Worm (Caenorhabditis elegans) whole organism, L1 larva: ENCODE results near the gene srt-39.
A peak's percentile ranks its signal among the peaks of the same experiment; 100 is the strongest.

Experiments
- C04F5.9 ChIP-seq: sonication (generic microtip); optimal IDR thresholded peaks from 2 replicates; lab custom pipeline; 2016; ENCODE audit warnings: missing genetic modification characterization, missing compliant biosample characterization
- C16A3.4 ChIP-seq: fragments of 150-350 bp; optimal IDR thresholded peaks from 2 replicates; lab custom pipeline; 2014; ENCODE audit warnings: missing biosample characterization, missing genetic modification characterization
- F16B12.6 ChIP-seq: fragments of 150-350 bp; optimal IDR thresholded peaks from 2 replicates; lab custom pipeline; 2014; ENCODE audit warnings: missing biosample characterization, missing genetic modification characterization
- Y116A8C.19 ChIP-seq: sonication (generic microtip); optimal IDR thresholded peaks from 2 replicates; lab custom pipeline; 2016; ENCODE audit warnings: missing compliant biosample characterization, missing genetic modification characterization, borderline replicate concordance
- aha-1 ChIP-seq: fragments of 150-350 bp; optimal IDR thresholded peaks from 2 replicates; lab custom pipeline; 2014; ENCODE audit warnings: missing biosample characterization, missing genetic modification characterization
- aly-2 ChIP-seq: fragments of 150-350 bp; optimal IDR thresholded peaks from 2 replicates; lab custom pipeline; 2014; ENCODE audit warnings: missing biosample characterization, missing genetic modification characterization
- ama-1 ChIP-seq: fragments of 150-350 bp; optimal IDR thresholded peaks from 2 replicates; lab custom pipeline; 2014
- blmp-1 ChIP-seq: fragments of 150-350 bp; optimal IDR thresholded peaks from 2 replicates; lab custom pipeline; 2014; ENCODE audit warnings: missing biosample characterization, missing genetic modification characterization
- ceh-63 ChIP-seq: fragments of 200-800 bp; sonication (Bioruptor generic); optimal IDR thresholded peaks from 2 replicates; lab custom pipeline; 2018; ENCODE audit warnings: mild to moderate bottlenecking, missing genetic modification characterization, missing compliant biosample characterization
- ceh-88 ChIP-seq: fragments of 200-800 bp; sonication (Bioruptor generic); IDR thresholded peaks from 2 replicates; pipeline ENCODE4 v1.3.6; 2022; ENCODE audit warnings: missing genetic modification characterization, missing compliant biosample characterization
- ceh-90 ChIP-seq: sonication (generic microtip); optimal IDR thresholded peaks from 2 replicates; lab custom pipeline; 2016; ENCODE audit warnings: missing genetic modification characterization, missing compliant biosample characterization
- ces-1 ChIP-seq: fragments of 150-350 bp; optimal IDR thresholded peaks from 2 replicates; lab custom pipeline; 2014; ENCODE audit warnings: missing biosample characterization, missing genetic modification reagents, missing genetic modification characterization
- dsc-1 ChIP-seq: sonication (generic microtip); optimal IDR thresholded peaks from 2 replicates; lab custom pipeline; 2016; ENCODE audit warnings: mild to moderate bottlenecking, missing genetic modification characterization, missing compliant biosample characterization
- efl-1 ChIP-seq, 4 experiments: fragments of 150-350 bp; optimal IDR thresholded peaks in 3 of 4; peaks in 1 of 4; 1 replicate in 1 of 4; 2 replicates in 3 of 4; lab custom pipeline; 2014; ENCODE audit warnings: missing biosample characterization in 2 of 4, missing genetic modification characterization in 2 of 4, missing genetic modification reagents in 2 of 4
- efl-3 ChIP-seq: fragments of 200-800 bp; sonication (Bioruptor generic); optimal IDR thresholded peaks from 2 replicates; lab custom pipeline; 2018; ENCODE audit warnings: mild to moderate bottlenecking, missing genetic modification characterization, missing compliant biosample characterization
- egl-27 ChIP-seq, 2 experiments: fragments of 150-350 bp in 1 of 2; sonication (generic microtip); optimal IDR thresholded peaks; 3 replicates each; lab custom pipeline; 2017 to 2018; ENCODE audit warnings: missing biosample characterization in 2 of 2, missing genetic modification characterization in 2 of 2, missing genetic modification reagents in 2 of 2
- elt-2 ChIP-seq: sonication (generic microtip); optimal IDR thresholded peaks from 2 replicates; lab custom pipeline; 2016; ENCODE audit warnings: missing genetic modification characterization, mild to moderate bottlenecking, inconsistent platforms, missing compliant biosample characterization, missing genetic modification reagents
- elt-3 ChIP-seq, 6 experiments: fragments of 150-350 bp in 1 of 6; sonication (generic microtip); optimal IDR thresholded peaks; 2 replicates each; lab custom pipeline; 2017 to 2018; ENCODE audit warnings: missing biosample characterization in 6 of 6, missing genetic modification characterization in 6 of 6, inconsistent platforms in 1 of 6
- ets-5 ChIP-seq: fragments of 200-800 bp; sonication (Bioruptor generic); IDR thresholded peaks from 2 replicates; pipeline ENCODE4 v1.3.6; 2022; ENCODE audit warnings: missing genetic modification characterization, missing compliant biosample characterization
- fkh-10 ChIP-seq: sonication (generic microtip); optimal IDR thresholded peaks from 2 replicates; lab custom pipeline; 2017; ENCODE audit warnings: missing biosample characterization, missing genetic modification reagents, missing genetic modification characterization
- fkh-4 ChIP-seq: sonication (generic microtip); optimal IDR thresholded peaks from 2 replicates; lab custom pipeline; 2016; ENCODE audit warnings: missing compliant biosample characterization, missing genetic modification characterization, borderline replicate concordance
- fkh-8 ChIP-seq: sonication (generic microtip); optimal IDR thresholded peaks from 2 replicates; lab custom pipeline; 2016; ENCODE audit warnings: mild to moderate bottlenecking, missing genetic modification characterization, missing compliant biosample characterization
- fos-1 ChIP-seq: fragments of 150-350 bp; optimal IDR thresholded peaks from 2 replicates; lab custom pipeline; 2014; ENCODE audit warnings: missing biosample characterization, missing genetic modification characterization
- grh-1 ChIP-seq: fragments of 200-800 bp; sonication (Bioruptor generic); IDR thresholded peaks from 2 replicates; pipeline ENCODE4 v1.3.6; 2022; ENCODE audit warnings: missing genetic modification reagents, missing genetic modification characterization, missing compliant biosample characterization
- irx-1 ChIP-seq: sonication (generic microtip); optimal IDR thresholded peaks from 2 replicates; lab custom pipeline; 2016; ENCODE audit warnings: missing genetic modification characterization, missing compliant biosample characterization
- jun-1 ChIP-seq: fragments of 150-350 bp; optimal IDR thresholded peaks from 2 replicates; lab custom pipeline; 2014; ENCODE audit warnings: missing biosample characterization, missing genetic modification reagents, missing genetic modification characterization
- lin-14 ChIP-seq: fragments of 200-800 bp; sonication (Bioruptor generic); optimal IDR thresholded peaks from 2 replicates; lab custom pipeline; 2018; ENCODE audit warnings: mild to moderate bottlenecking, missing genetic modification characterization, moderate library complexity, missing compliant biosample characterization
- lin-15B ChIP-seq: fragments of 150-350 bp; sonication (generic microtip); optimal IDR thresholded peaks from 3 replicates; lab custom pipeline; 2014; ENCODE audit warnings: missing biosample characterization, missing genetic modification characterization
- lin-35 ChIP-seq, 2 experiments: fragments of 150-350 bp; optimal IDR thresholded peaks; 2 replicates each; lab custom pipeline; 2014; ENCODE audit warnings: missing biosample characterization in 2 of 2, missing genetic modification characterization in 2 of 2, missing genetic modification reagents in 2 of 2
- lir-3 ChIP-seq: sonication (generic microtip); optimal IDR thresholded peaks from 2 replicates; lab custom pipeline; 2016; ENCODE audit warnings: mild to moderate bottlenecking, missing genetic modification characterization, moderate library complexity, missing compliant biosample characterization; ENCODE audit not compliant: poor library complexity
- mab-9 ChIP-seq: fragments of 200-800 bp; sonication (Bioruptor generic); IDR thresholded peaks from 2 replicates; pipeline ENCODE4 v1.3.6; 2022; ENCODE audit warnings: missing genetic modification reagents, missing genetic modification characterization, missing compliant biosample characterization
- mdl-1 ChIP-seq, 2 experiments: fragments of 150-350 bp; optimal IDR thresholded peaks; 2 replicates each; lab custom pipeline; 2014 to 2017; ENCODE audit warnings: missing biosample characterization in 2 of 2, missing genetic modification characterization in 2 of 2, inconsistent platforms in 1 of 2
- mef-2 ChIP-seq: fragments of 150-350 bp; optimal IDR thresholded peaks from 2 replicates; lab custom pipeline; 2014; ENCODE audit warnings: missing biosample characterization, missing genetic modification characterization
- nhr-11 ChIP-seq: fragments of 150-350 bp; optimal IDR thresholded peaks from 2 replicates; lab custom pipeline; 2014; ENCODE audit warnings: missing biosample characterization, missing genetic modification characterization
- nhr-12 ChIP-seq: sonication (generic microtip); optimal IDR thresholded peaks from 2 replicates; lab custom pipeline; 2017; ENCODE audit warnings: missing biosample characterization, missing genetic modification characterization
- nhr-19 ChIP-seq: fragments of 200-800 bp; sonication (Bioruptor generic); conservative IDR thresholded peaks from 2 replicates; pipeline ENCODE4 v1.3.6; 2022; ENCODE audit warnings: missing genetic modification characterization, missing compliant biosample characterization
- nhr-20 ChIP-seq: sonication (generic microtip); optimal IDR thresholded peaks from 2 replicates; lab custom pipeline; 2016; ENCODE audit warnings: mild to moderate bottlenecking, missing genetic modification characterization, missing compliant biosample characterization
- nhr-76 ChIP-seq: sonication (generic microtip); optimal IDR thresholded peaks from 2 replicates; lab custom pipeline; 2017; ENCODE audit warnings: missing biosample characterization, missing genetic modification characterization
- nhr-84 ChIP-seq: sonication (generic microtip); optimal IDR thresholded peaks from 2 replicates; lab custom pipeline; 2017; ENCODE audit warnings: missing biosample characterization, missing genetic modification characterization
- pax-3 ChIP-seq: fragments of 200-800 bp; sonication (Bioruptor generic); optimal IDR thresholded peaks from 2 replicates; lab custom pipeline; 2018; ENCODE audit warnings: mild to moderate bottlenecking, missing genetic modification characterization, moderate library complexity, missing compliant biosample characterization
- pqm-1 ChIP-seq: sonication (generic microtip); optimal IDR thresholded peaks from 3 replicates; lab custom pipeline; 2017; ENCODE audit warnings: missing biosample characterization, missing genetic modification characterization
- snu-23 ChIP-seq: sonication (generic microtip); optimal IDR thresholded peaks from 2 replicates; lab custom pipeline; 2016; ENCODE audit warnings: missing genetic modification characterization, missing compliant biosample characterization
- sox-4 ChIP-seq: sonication (generic microtip); optimal IDR thresholded peaks from 2 replicates; lab custom pipeline; 2016; ENCODE audit warnings: missing genetic modification characterization, missing compliant biosample characterization
- tbx-2 ChIP-seq: sonication (generic microtip); optimal IDR thresholded peaks from 2 replicates; lab custom pipeline; 2016; ENCODE audit warnings: missing genetic modification characterization, missing compliant biosample characterization
- tlp-1 ChIP-seq: fragments of 150-350 bp; optimal IDR thresholded peaks from 2 replicates; lab custom pipeline; 2014; ENCODE audit warnings: missing biosample characterization, missing genetic modification characterization
- unc-130 ChIP-seq: fragments of 150-350 bp; optimal IDR thresholded peaks from 2 replicates; lab custom pipeline; 2017; ENCODE audit warnings: missing biosample characterization, missing genetic modification characterization, inconsistent platforms
- unc-30 ChIP-seq: sonication (generic microtip); optimal IDR thresholded peaks from 2 replicates; lab custom pipeline; 2017; ENCODE audit warnings: missing biosample characterization, missing genetic modification characterization
- unc-62 ChIP-seq: fragments of 150-350 bp; optimal IDR thresholded peaks from 2 replicates; lab custom pipeline; 2014; ENCODE audit warnings: missing biosample characterization, missing genetic modification reagents, missing genetic modification characterization
- unc-98 ChIP-seq: fragments of 200-800 bp; sonication (Bioruptor generic); IDR thresholded peaks from 2 replicates; pipeline ENCODE4 v1.3.6; 2022; ENCODE audit warnings: missing genetic modification characterization, missing compliant biosample characterization
- zag-1 ChIP-seq: fragments of 150-350 bp; optimal IDR thresholded peaks from 2 replicates; lab custom pipeline; 2014; ENCODE audit warnings: missing biosample characterization, missing genetic modification characterization
- zip-4 ChIP-seq: fragments of 200-800 bp; sonication (Bioruptor generic); optimal IDR thresholded peaks from 2 replicates; lab custom pipeline; 2018; ENCODE audit warnings: mild to moderate bottlenecking, missing genetic modification characterization, moderate library complexity, missing compliant biosample characterization
- ztf-11 ChIP-seq, 2 experiments: sonication (generic microtip); optimal IDR thresholded peaks; 2 replicates each; lab custom pipeline; 2016 to 2017; ENCODE audit warnings: missing genetic modification characterization in 2 of 2, missing biosample characterization in 1 of 2, missing compliant biosample characterization in 1 of 2
- ztf-4 ChIP-seq: fragments of 150-350 bp; optimal IDR thresholded peaks from 2 replicates; lab custom pipeline; 2014; ENCODE audit warnings: missing biosample characterization, missing genetic modification characterization

Gene srt-39

ce11 chrV:12491070-12491643, 6.5 kb downstream of the srt-39 start:
- no peak for TF ChIP-seq pax-3 (tag; lab: Kevin White, UChicago)
- TF ChIP-seq nhr-76 (tag; lab: Kevin White, UChicago): no peak
- TF ChIP-seq F16B12.6 (tag; lab: Kevin White, UChicago): no peak
- TF ChIP-seq nhr-11 (tag; lab: Kevin White, UChicago): no peak
- TF ChIP-seq unc-98: no peak
- no peak for TF ChIP-seq Y116A8C.19 (tag; lab: Kevin White, UChicago)
- peak; percentile 82 for TF ChIP-seq lin-14
- TF ChIP-seq ama-1 (lab: Kevin White, UChicago): peak; percentile 80
- TF ChIP-seq irx-1 (tag; lab: Kevin White, UChicago): peak; percentile 76
- no peak for TF ChIP-seq fkh-4
- no peak for TF ChIP-seq aha-1 (tag; lab: Kevin White, UChicago)
- TF ChIP-seq ceh-88: peak; percentile 60; the same call in 1 of the 2 replicates
- no peak for TF ChIP-seq pqm-1 (tag; lab: Kevin White, UChicago)
- TF ChIP-seq lin-15B (tag; lab: Kevin White, UChicago): peak; percentile 9
- TF ChIP-seq fos-1: peak; percentile 31
- peak; percentile 84 for TF ChIP-seq snu-23 (GFP tag; lab: Kevin White, UChicago)
- no peak for TF ChIP-seq unc-30 (tag; lab: Kevin White, UChicago)
- peak; percentile 36 for TF ChIP-seq C16A3.4
- peak in 1 of 6 experiments; percentile 46 for TF ChIP-seq elt-3 (tag; optimal IDR thresholded peaks at IDR 0.05; lab: Kevin White, UChicago)
- no peak for TF ChIP-seq fkh-8 (tag; lab: Kevin White, UChicago)
- peak in 1 of 2 experiments; percentile 14 for TF ChIP-seq ztf-11 (tag; optimal IDR thresholded peaks at IDR 0.05; lab: Kevin White, UChicago)
- TF ChIP-seq elt-2: peak; percentile 76
- peak; percentile 61 for TF ChIP-seq mab-9 (GFP tag; lab: Robert Waterston, UW)
- no peak for TF ChIP-seq fkh-10 (GFP tag; lab: Kevin White, UChicago)
- peak; percentile 6 to 62 for TF ChIP-seq lin-35 (GFP tag; optimal IDR thresholded peaks at IDR 0.05; lab: Kevin White, UChicago)
- no peak for TF ChIP-seq tlp-1
- TF ChIP-seq nhr-20: peak; percentile 89
- peak; percentile 18 for TF ChIP-seq C04F5.9 (tag; lab: Kevin White, UChicago)
- no peak for TF ChIP-seq unc-62 (GFP tag; lab: Kevin White, UChicago)
- TF ChIP-seq egl-27 (tag; optimal IDR thresholded peaks at IDR 0.05; lab: Kevin White, UChicago): no peak
- TF ChIP-seq zip-4 (GFP tag; lab: Kevin White, UChicago): peak; percentile 74
- TF ChIP-seq nhr-84 (tag; lab: Kevin White, UChicago): no peak
- TF ChIP-seq efl-1 (optimal IDR thresholded peaks at IDR 0.05; lab: Kevin White, UChicago): peak; percentile 48 to 68
- peak; percentile 40 to 95 for TF ChIP-seq efl-1 (GFP tag; optimal IDR thresholded peaks at IDR 0.05 in 1 of 2; lab: Kevin White, UChicago)
- TF ChIP-seq nhr-12 (tag; lab: Kevin White, UChicago): no peak
- TF ChIP-seq unc-130 (tag; lab: Kevin White, UChicago): no peak
- TF ChIP-seq sox-4 (tag; lab: Kevin White, UChicago): peak; percentile 42
- TF ChIP-seq ceh-90: no peak
- TF ChIP-seq blmp-1 (tag; lab: Kevin White, UChicago): no peak
- TF ChIP-seq tbx-2: peak; percentile 71
- TF ChIP-seq dsc-1 (tag; lab: Kevin White, UChicago): peak; percentile 86
- TF ChIP-seq lir-3 (tag; lab: Kevin White, UChicago): peak; percentile 41
- TF ChIP-seq aly-2 (tag; lab: Kevin White, UChicago): peak; percentile 16
- TF ChIP-seq ets-5 (GFP tag; lab: Robert Waterston, UW): no peak
- no peak for TF ChIP-seq mef-2 (tag; lab: Kevin White, UChicago)
- peak in 1 of 2 experiments; percentile 45 for TF ChIP-seq mdl-1 (tag; optimal IDR thresholded peaks at IDR 0.05; lab: Kevin White, UChicago)
- TF ChIP-seq ceh-63: no peak
- peak; percentile 21 for TF ChIP-seq jun-1 (tag; lab: Kevin White, UChicago)
- no peak for TF ChIP-seq efl-3 (GFP tag; lab: Kevin White, UChicago)
- TF ChIP-seq ztf-4 (tag; lab: Kevin White, UChicago): peak; percentile 66
- peak; percentile 82 for TF ChIP-seq grh-1
- no peak for TF ChIP-seq ces-1 (GFP tag; lab: Kevin White, UChicago)
- TF ChIP-seq zag-1: no peak
- peak; percentile 93 for TF ChIP-seq nhr-19 (GFP tag; lab: Robert Waterston, UW)
